Worm (Caenorhabditis elegans) whole organism, L1 larva: ENCODE data around the gene T28C6.10.

Experiments used
- C04F5.9 ChIP-seq: sonication (generic microtip); optimal IDR thresholded peaks from 2 replicates; lab custom pipeline; 2016; ENCODE audit warnings: missing genetic modification characterization, missing compliant biosample characterization
- ama-1 ChIP-seq: fragments of 150-350 bp; optimal IDR thresholded peaks from 2 replicates; lab custom pipeline; 2014
- ceh-90 ChIP-seq: sonication (generic microtip); optimal IDR thresholded peaks from 2 replicates; lab custom pipeline; 2016; ENCODE audit warnings: missing genetic modification characterization, missing compliant biosample characterization
- efl-3 ChIP-seq: fragments of 200-800 bp; sonication (Bioruptor generic); optimal IDR thresholded peaks from 2 replicates; lab custom pipeline; 2018; ENCODE audit warnings: mild to moderate bottlenecking, missing genetic modification characterization, missing compliant biosample characterization
- fkh-4 ChIP-seq: sonication (generic microtip); optimal IDR thresholded peaks from 2 replicates; lab custom pipeline; 2016; ENCODE audit warnings: missing compliant biosample characterization, missing genetic modification characterization, borderline replicate concordance
- lin-13 ChIP-seq: fragments of 150-350 bp; optimal IDR thresholded peaks from 2 replicates; lab custom pipeline; 2014; ENCODE audit warnings: missing biosample characterization, missing genetic modification reagents, missing genetic modification characterization
- mdl-1 ChIP-seq, 2 experiments: fragments of 150-350 bp; optimal IDR thresholded peaks; 2 replicates each; lab custom pipeline; 2014 to 2017; ENCODE audit warnings: missing biosample characterization in 2 of 2, missing genetic modification characterization in 2 of 2, inconsistent platforms in 1 of 2
- nhr-76 ChIP-seq: sonication (generic microtip); optimal IDR thresholded peaks from 2 replicates; lab custom pipeline; 2017; ENCODE audit warnings: missing biosample characterization, missing genetic modification characterization
- sox-4 ChIP-seq: sonication (generic microtip); optimal IDR thresholded peaks from 2 replicates; lab custom pipeline; 2016; ENCODE audit warnings: missing genetic modification characterization, missing compliant biosample characterization
- xbp-1 ChIP-seq: sonication (generic microtip); optimal IDR thresholded peaks from 2 replicates; lab custom pipeline; 2016; ENCODE audit warnings: missing genetic modification characterization, missing compliant biosample characterization

DNA sequence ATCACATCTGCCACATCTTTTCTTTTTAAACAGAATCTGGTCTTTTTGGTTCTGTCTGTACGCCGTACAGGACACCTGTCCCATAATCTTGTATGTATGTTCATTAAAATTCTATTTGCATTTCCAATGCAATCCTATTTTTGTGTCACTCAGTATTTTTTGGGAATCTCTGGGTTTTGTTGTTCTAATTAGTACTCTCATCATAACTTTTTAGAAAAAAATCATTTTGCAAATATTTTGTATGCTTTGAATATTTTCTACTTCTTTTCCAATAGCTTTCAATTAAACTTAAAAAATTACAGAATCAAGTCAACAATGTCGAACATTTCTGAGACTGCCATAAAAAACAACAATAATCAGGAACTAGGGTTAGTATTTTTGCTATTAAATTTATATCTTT lies 2.3 kb downstream of the T28C6.10 start, which contains the start of gene T28C6.3:
- no peak for TF ChIP-seq nhr-76 (tag; lab: Kevin White, UChicago)
- TF ChIP-seq efl-3 (GFP tag; lab: Kevin White, UChicago): no peak
- no peak for TF ChIP-seq lin-13 (GFP tag; lab: Kevin White, UChicago)
- no peak for TF ChIP-seq C04F5.9
- no peak for TF ChIP-seq mdl-1 (tag; optimal IDR thresholded peaks at IDR 0.05; lab: Kevin White, UChicago)
- no peak for TF ChIP-seq sox-4 (tag; lab: Kevin White, UChicago)
- no peak for TF ChIP-seq ceh-90 (tag; lab: Kevin White, UChicago)
- TF ChIP-seq ama-1 (lab: Kevin White, UChicago): no peak
- no peak for TF ChIP-seq xbp-1
- no peak for TF ChIP-seq fkh-4 (tag; lab: Kevin White, UChicago)
